Worm (Caenorhabditis elegans) whole organism, late embryonic: Measurements from ENCODE around the gene K12H6.5.

Experiments used
- hlh-30 ChIP-seq: sonication (generic microtip); optimal IDR thresholded peaks from 2 replicates; lab custom pipeline; 2017; ENCODE audit warnings: antibody characterized with exemption, missing genetic modification characterization, missing compliant biosample characterization; ENCODE audit not compliant: insufficient read depth
- pha-4 ChIP-seq: fragments of 150-350 bp; optimal IDR thresholded peaks from 2 replicates; lab custom pipeline; 2018; ENCODE audit warnings: missing biosample characterization, missing genetic modification reagents, missing genetic modification characterization
- unc-42 ChIP-seq: sonication (generic microtip); optimal IDR thresholded peaks from 2 replicates; lab custom pipeline; 2016; ENCODE audit warnings: missing genotype, missing genetic modification characterization, missing compliant biosample characterization

ce11 chrII:2874801-2875200 is 48.8 kb upstream of the K12H6.5 start, which contains the start of gene Y110A2AL.1:
- TF ChIP-seq hlh-30 (tag; lab: Kevin White, UChicago) (no peak), unc-42 (tag; lab: Kevin White, UChicago) (no peak), pha-4 (tag; lab: Kevin White, UChicago) (no peak)
